Worm (Caenorhabditis elegans) whole organism, mixed stage, embryonic: ENCODE data around the gene ctsa-3.1.

ENCODE experiments used
- elt-1 ChIP-seq: sonication (generic microtip); optimal IDR thresholded peaks from 2 replicates; lab custom pipeline; 2017; ENCODE audit warnings: missing genetic modification characterization, mild to moderate bottlenecking, missing compliant biosample characterization, antibody characterized with exemption, moderate library complexity, borderline replicate concordance; ENCODE audit not compliant: insufficient read depth
- lsy-2 ChIP-seq: fragments of 150-350 bp; optimal IDR thresholded peaks from 2 replicates; lab custom pipeline; 2014; ENCODE audit warnings: missing biosample characterization, missing genetic modification characterization
- mep-1 ChIP-seq: fragments of 150-350 bp; optimal IDR thresholded peaks from 2 replicates; lab custom pipeline; 2017; ENCODE audit warnings: missing biosample characterization, missing genetic modification reagents, missing genetic modification characterization, inconsistent platforms
- nhr-12 ChIP-seq: fragments of 150-350 bp; optimal IDR thresholded peaks from 2 replicates; lab custom pipeline; 2014; ENCODE audit warnings: missing biosample characterization, missing genetic modification characterization
- nhr-28 ChIP-seq: fragments of 150-350 bp; optimal IDR thresholded peaks from 2 replicates; lab custom pipeline; 2014; ENCODE audit warnings: missing biosample characterization, missing genetic modification characterization
- pha-4 ChIP-seq: fragments of 150-350 bp; optimal IDR thresholded peaks from 2 replicates; lab custom pipeline; 2018; ENCODE audit warnings: missing biosample characterization, missing genetic modification reagents, missing genetic modification characterization
- snpc-4 ChIP-seq: fragments of 150-350 bp; optimal IDR thresholded peaks from 2 replicates; lab custom pipeline; 2014; ENCODE audit warnings: missing biosample characterization, missing genetic modification characterization
- sptf-1 ChIP-seq: sonication (generic microtip); optimal IDR thresholded peaks from 2 replicates; lab custom pipeline; 2017; ENCODE audit warnings: mild to moderate bottlenecking, missing genetic modification characterization, moderate library complexity, missing compliant biosample characterization
- unc-39 ChIP-seq: fragments of 150-350 bp; optimal IDR thresholded peaks from 2 replicates; lab custom pipeline; 2014; ENCODE audit warnings: missing biosample characterization, missing genetic modification characterization
- ztf-11 ChIP-seq: fragments of 150-350 bp; optimal IDR thresholded peaks from 2 replicates; lab custom pipeline; 2014; ENCODE audit warnings: missing biosample characterization, missing genetic modification characterization

DNA sequence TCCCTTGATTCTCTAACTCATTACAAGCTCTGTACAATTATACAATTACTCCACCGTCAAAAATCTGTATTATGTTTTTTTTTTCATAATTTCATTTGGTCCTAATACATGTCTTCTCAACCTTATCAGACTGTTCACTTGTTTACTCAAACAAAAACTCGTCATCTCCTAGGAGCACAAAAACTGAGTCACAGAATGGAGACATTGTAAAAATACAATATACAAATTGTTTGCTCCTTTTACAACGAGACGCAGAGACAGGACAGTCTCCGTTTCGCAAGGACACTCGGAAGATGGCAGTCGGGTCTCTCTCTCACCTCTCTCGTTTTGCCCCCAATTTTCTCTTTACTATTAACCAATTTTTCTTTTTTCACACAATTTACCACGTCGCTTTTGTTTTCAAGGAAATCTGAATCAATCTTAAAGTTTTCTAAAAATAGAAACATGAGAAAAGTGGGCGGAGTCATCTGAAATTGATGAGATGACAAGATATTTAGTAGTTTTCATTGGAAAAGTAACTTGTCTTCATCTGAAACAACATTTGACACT, 23.0 kb downstream of the ctsa-3.1 start, which contains the start of gene F32A5.8:
- TF ChIP-seq unc-39 (tag; lab: Kevin White, UChicago): no peak
- TF ChIP-seq lsy-2 (tag; lab: Kevin White, UChicago): no peak
- no peak for TF ChIP-seq nhr-12
- no peak for TF ChIP-seq sptf-1 (tag; lab: Kevin White, UChicago)
- no peak for TF ChIP-seq snpc-4 (tag; lab: Kevin White, UChicago)
- TF ChIP-seq ztf-11 (tag; lab: Kevin White, UChicago): no peak
- no peak for TF ChIP-seq mep-1 (tag; lab: Kevin White, UChicago)
- no peak for TF ChIP-seq elt-1 (tag; lab: Kevin White, UChicago)
- TF ChIP-seq pha-4 (tag; lab: Kevin White, UChicago): no peak
- TF ChIP-seq nhr-28 (tag; lab: Kevin White, UChicago): no peak
